Worm (Caenorhabditis elegans) whole organism, L1 larva: ENCODE measurements around the gene sna-3.
A peak's percentile ranks its signal among the peaks of the same experiment; 100 is the strongest.

ENCODE experiments used
- C04F5.9 ChIP-seq: sonication (generic microtip); optimal IDR thresholded peaks from 2 replicates; lab custom pipeline; 2016; ENCODE audit warnings: missing genetic modification characterization, missing compliant biosample characterization
- elt-2 ChIP-seq: sonication (generic microtip); optimal IDR thresholded peaks from 2 replicates; lab custom pipeline; 2016; ENCODE audit warnings: missing genetic modification characterization, mild to moderate bottlenecking, inconsistent platforms, missing compliant biosample characterization, missing genetic modification reagents
- elt-3 ChIP-seq, 6 experiments: fragments of 150-350 bp in 1 of 6; sonication (generic microtip); optimal IDR thresholded peaks; 2 replicates each; lab custom pipeline; 2017 to 2018; ENCODE audit warnings: missing biosample characterization in 6 of 6, missing genetic modification characterization in 6 of 6, inconsistent platforms in 1 of 6
- lin-15B ChIP-seq: fragments of 150-350 bp; sonication (generic microtip); optimal IDR thresholded peaks from 3 replicates; lab custom pipeline; 2014; ENCODE audit warnings: missing biosample characterization, missing genetic modification characterization
- nhr-11 ChIP-seq: fragments of 150-350 bp; optimal IDR thresholded peaks from 2 replicates; lab custom pipeline; 2014; ENCODE audit warnings: missing biosample characterization, missing genetic modification characterization
- nhr-28 ChIP-seq: fragments of 150-350 bp; optimal IDR thresholded peaks from 2 replicates; lab custom pipeline; 2014; ENCODE audit warnings: missing biosample characterization, missing genetic modification characterization
- nhr-84 ChIP-seq: sonication (generic microtip); optimal IDR thresholded peaks from 2 replicates; lab custom pipeline; 2017; ENCODE audit warnings: missing biosample characterization, missing genetic modification characterization
- rnt-1 ChIP-seq: sonication (generic microtip); optimal IDR thresholded peaks from 2 replicates; lab custom pipeline; 2016; ENCODE audit warnings: mild to moderate bottlenecking, missing genetic modification characterization, moderate library complexity, missing compliant biosample characterization
- sptf-1 ChIP-seq: fragments of 150-350 bp; optimal IDR thresholded peaks from 2 replicates; lab custom pipeline; 2014; ENCODE audit warnings: missing biosample characterization, missing genetic modification characterization
- unc-86 ChIP-seq: sonication (generic microtip); optimal IDR thresholded peaks from 2 replicates; lab custom pipeline; 2016; ENCODE audit warnings: missing genetic modification characterization, missing compliant biosample characterization

- TF ChIP-seq sptf-1 (tag; lab: Kevin White, UChicago) (no peak), nhr-28 (tag; lab: Kevin White, UChicago) (no peak), rnt-1 (tag; lab: Kevin White, UChicago) (peak; percentile 70), nhr-84 (no peak), C04F5.9 (tag; lab: Kevin White, UChicago) (no peak), nhr-11 (tag; lab: Kevin White, UChicago) (no peak), unc-86 (tag; lab: Kevin White, UChicago) (no peak), elt-2 (tag; lab: Kevin White, UChicago) (no peak), elt-3 (tag; optimal IDR thresholded peaks at IDR 0.05; lab: Kevin White, UChicago) (no peak), lin-15B (tag; lab: Kevin White, UChicago) (no peak)
Measured at ce11 chrIII:6170038-6170437, 36.0 kb downstream of the sna-3 start.
